Fruit fly (Drosophila melanogaster) whole organism, embryonic: Measurements from ENCODE around the gene sna.

Experiments used
- B-H2 ChIP-seq: fragments of 200-800 bp; sonication (Bioruptor generic); optimal IDR thresholded peaks from 2 replicates; lab custom pipeline; 2018; ENCODE audit warnings: missing biosample characterization, mild to moderate bottlenecking, missing genetic modification characterization
- BtbVII ChIP-seq: fragments of 200-800 bp; sonication (Bioruptor generic); optimal IDR thresholded peaks from 3 replicates; lab custom pipeline; 2017; ENCODE audit warnings: missing biosample characterization, mild to moderate bottlenecking, missing genetic modification characterization
- CG10147 ChIP-seq: fragments of 200-800 bp; sonication (Bioruptor generic); optimal IDR thresholded peaks from 2 replicates; lab custom pipeline; 2019; ENCODE audit warnings: missing biosample characterization, mild to moderate bottlenecking, missing genetic modification characterization, moderate library complexity
- CG10366 ChIP-seq: fragments of 200-800 bp; sonication (Bioruptor generic); IDR thresholded peaks from 2 replicates; pipeline ENCODE4 v1.3.6; 2022; ENCODE audit warnings: missing biosample characterization, missing genetic modification characterization
- CG10565 ChIP-seq: fragments of 200-800 bp; sonication (Bioruptor generic); optimal IDR thresholded peaks from 3 replicates; lab custom pipeline; 2016; ENCODE audit warnings: missing biosample characterization, mild to moderate bottlenecking, missing genetic modification characterization
- CG12104 ChIP-seq: fragments of 200-800 bp; sonication (Bioruptor generic); optimal IDR thresholded peaks from 3 replicates; lab custom pipeline; 2016; ENCODE audit warnings: missing biosample characterization, missing genetic modification characterization
- CG13296 ChIP-seq: fragments of 200-800 bp; sonication (Bioruptor generic); optimal IDR thresholded peaks from 3 replicates; lab custom pipeline; 2018; ENCODE audit warnings: missing biosample characterization, mild to moderate bottlenecking, missing genetic modification characterization
- CG14050 ChIP-seq: fragments of 200-800 bp; sonication (Bioruptor generic); IDR thresholded peaks from 3 replicates; pipeline ENCODE4 v1.3.6; 2022; ENCODE audit warnings: missing biosample characterization, missing genetic modification characterization
- CG14860 ChIP-seq: fragments of 200-800 bp; sonication (Bioruptor generic); IDR thresholded peaks from 3 replicates; pipeline ENCODE4 v1.3.6; 2022; ENCODE audit warnings: missing biosample characterization, missing genetic modification characterization; ENCODE audit not compliant: partially characterized antibody
- CG15269 ChIP-seq: fragments of 200-800 bp; sonication (Bioruptor generic); optimal IDR thresholded peaks from 2 replicates; lab custom pipeline; 2018; ENCODE audit warnings: missing biosample characterization, mild to moderate bottlenecking, missing genetic modification characterization, moderate library complexity
- CG16779 ChIP-seq: fragments of 200-800 bp; sonication (Bioruptor generic); IDR thresholded peaks from 2 replicates; pipeline ENCODE4 v1.3.6; 2022; ENCODE audit warnings: missing biosample characterization, missing genetic modification characterization
- CG17802 ChIP-seq: fragments of 200-800 bp; sonication (Bioruptor generic); optimal IDR thresholded peaks from 2 replicates; lab custom pipeline; 2018; ENCODE audit warnings: missing biosample characterization, mild to moderate bottlenecking, missing genetic modification characterization, moderate library complexity
- CG18599 ChIP-seq: fragments of 200-800 bp; sonication (Bioruptor generic); optimal IDR thresholded peaks from 3 replicates; lab custom pipeline; 2017; ENCODE audit warnings: missing biosample characterization, missing genetic modification characterization, mild to moderate bottlenecking, moderate library complexity, missing genetic modification reagents
- CG2712 ChIP-seq: fragments of 200-800 bp; optimal IDR thresholded peaks from 3 replicates; lab custom pipeline; 2019; ENCODE audit warnings: missing biosample characterization, mild to moderate bottlenecking, missing genetic modification characterization, moderate library complexity
- CG33557 ChIP-seq: fragments of 200-800 bp; sonication (Bioruptor generic); optimal IDR thresholded peaks from 2 replicates; lab custom pipeline; 2019; ENCODE audit warnings: missing biosample characterization, mild to moderate bottlenecking, missing genetic modification characterization, moderate library complexity
- CG3995 ChIP-seq: fragments of 200-800 bp; sonication (Bioruptor generic); optimal IDR thresholded peaks from 3 replicates; lab custom pipeline; 2016; ENCODE audit warnings: missing biosample characterization, missing genetic modification characterization
- CG5953 ChIP-seq: fragments of 200-800 bp; sonication (Bioruptor generic); IDR thresholded peaks from 2 replicates; pipeline ENCODE4 v1.3.6; 2022; ENCODE audit warnings: missing biosample characterization, missing genetic modification characterization
- CG7372 ChIP-seq: fragments of 200-800 bp; sonication (Bioruptor generic); IDR thresholded peaks from 2 replicates; pipeline ENCODE4 v1.3.6; 2022; ENCODE audit warnings: missing biosample characterization, missing genetic modification characterization
- CG8765 ChIP-seq: fragments of 200-800 bp; sonication (Bioruptor generic); IDR thresholded peaks from 2 replicates; pipeline ENCODE4 v1.3.6; 2022; ENCODE audit warnings: missing biosample characterization, missing genetic modification characterization
- CG9817 ChIP-seq: fragments of 200-800 bp; sonication (Bioruptor generic); optimal IDR thresholded peaks from 2 replicates; lab custom pipeline; 2018; ENCODE audit warnings: missing biosample characterization, mild to moderate bottlenecking, missing genetic modification characterization, moderate library complexity
- D19A ChIP-seq: fragments of 200-800 bp; optimal IDR thresholded peaks from 3 replicates; lab custom pipeline; 2019; ENCODE audit warnings: missing biosample characterization, mild to moderate bottlenecking, missing genetic modification characterization, moderate library complexity
- Deaf1 ChIP-seq: fragments of 200-800 bp; optimal IDR thresholded peaks from 3 replicates; lab custom pipeline; 2019; ENCODE audit warnings: missing biosample characterization, mild to moderate bottlenecking, missing genetic modification characterization, moderate library complexity
- Dek ChIP-seq: fragments of 200-800 bp; sonication (Bioruptor generic); optimal IDR thresholded peaks from 3 replicates; lab custom pipeline; 2019; ENCODE audit warnings: missing biosample characterization, mild to moderate bottlenecking, missing genetic modification characterization, moderate library complexity
- Doc3 ChIP-seq: fragments of 200-800 bp; sonication (Bioruptor generic); IDR thresholded peaks from 3 replicates; pipeline ENCODE4 v1.3.6; 2022; ENCODE audit warnings: missing biosample characterization, missing genetic modification characterization; ENCODE audit not compliant: partially characterized antibody
- Hr51 ChIP-seq, 2 experiments: fragments of 200-800 bp; sonication (Bioruptor generic); optimal IDR thresholded peaks; 2 replicates in 1 of 2; 3 replicates in 1 of 2; lab custom pipeline; 2016 to 2018; ENCODE audit warnings: missing biosample characterization in 2 of 2, missing genetic modification characterization in 2 of 2, mild to moderate bottlenecking in 1 of 2, moderate library complexity in 1 of 2
- Med ChIP-seq: fragments of 200-800 bp; sonication (Bioruptor generic); peaks from one replicate; lab custom pipeline; 2016; ENCODE audit warnings: missing biosample characterization, missing genetic modification characterization, mild to moderate bottlenecking, inconsistent platforms, moderate library complexity
- NK7.1 ChIP-seq: fragments of 200-800 bp; sonication (Bioruptor generic); optimal IDR thresholded peaks from 3 replicates; lab custom pipeline; 2016; ENCODE audit warnings: missing biosample characterization, missing genetic modification characterization
- Sin3A ChIP-seq: fragments of >200 bp; optimal IDR thresholded peaks from 2 replicates; lab custom pipeline; 2018
- Six4 ChIP-seq: fragments of 200-800 bp; sonication (Bioruptor generic); optimal IDR thresholded peaks from 2 replicates; lab custom pipeline; 2016; ENCODE audit warnings: missing biosample characterization, missing genetic modification characterization
- Spps ChIP-seq: fragments of 200-800 bp; sonication (Bioruptor generic); optimal IDR thresholded peaks from 2 replicates; lab custom pipeline; 2018; ENCODE audit warnings: missing biosample characterization, mild to moderate bottlenecking, missing genetic modification characterization
- Xrp1 ChIP-seq: fragments of 200-800 bp; sonication (Bioruptor generic); IDR thresholded peaks from 2 replicates; pipeline ENCODE4 v1.3.6; 2022; ENCODE audit warnings: missing biosample characterization, missing genetic modification characterization
- ash1 ChIP-seq: fragments of 200-800 bp; sonication (Bioruptor generic); optimal IDR thresholded peaks from 2 replicates; lab custom pipeline; 2018; ENCODE audit warnings: missing biosample characterization, mild to moderate bottlenecking, missing genetic modification characterization
- bcd ChIP-seq: fragments of 200-800 bp; sonication (Bioruptor generic); optimal IDR thresholded peaks from 2 replicates; lab custom pipeline; 2017; ENCODE audit warnings: missing biosample characterization, mild to moderate bottlenecking, missing genetic modification characterization
- croc ChIP-seq: fragments of 200-800 bp; sonication (Bioruptor generic); conservative IDR thresholded peaks from 3 replicates; pipeline ENCODE4 v1.3.6; 2022; ENCODE audit warnings: missing biosample characterization, missing genetic modification characterization
- dm ChIP-seq: fragments of 200-800 bp; sonication (Bioruptor generic); optimal IDR thresholded peaks from 3 replicates; lab custom pipeline; 2016; ENCODE audit warnings: missing biosample characterization, missing genetic modification characterization
- dmrt99B ChIP-seq: fragments of 200-800 bp; sonication (Bioruptor generic); optimal IDR thresholded peaks from 2 replicates; lab custom pipeline; 2018; ENCODE audit warnings: missing biosample characterization, mild to moderate bottlenecking, missing genetic modification characterization, moderate library complexity
- exex ChIP-seq: fragments of 200-800 bp; sonication (Bioruptor generic); optimal IDR thresholded peaks from 4 replicates; lab custom pipeline; 2018; ENCODE audit warnings: missing biosample characterization, mild to moderate bottlenecking, missing genetic modification characterization, moderate library complexity
- gem ChIP-seq: fragments of 200-800 bp; sonication (Bioruptor generic); optimal IDR thresholded peaks from 2 replicates; lab custom pipeline; 2019; ENCODE audit warnings: missing biosample characterization, mild to moderate bottlenecking, missing genetic modification characterization, moderate library complexity
- mam ChIP-seq: fragments of 200-800 bp; sonication (Bioruptor generic); optimal IDR thresholded peaks from 3 replicates; lab custom pipeline; 2016; ENCODE audit warnings: missing biosample characterization, missing genetic modification characterization
- nau ChIP-seq: fragments of 200-800 bp; sonication (Bioruptor generic); optimal IDR thresholded peaks from 3 replicates; lab custom pipeline; 2017; ENCODE audit warnings: missing biosample characterization, mild to moderate bottlenecking, missing genetic modification characterization, missing genetic modification reagents
- pnt ChIP-seq: fragments of 200-800 bp; sonication (Bioruptor generic); optimal IDR thresholded peaks from 3 replicates; lab custom pipeline; 2016; ENCODE audit warnings: missing biosample characterization, missing genetic modification characterization
- ranshi ChIP-seq: fragments of 200-800 bp; sonication (Bioruptor generic); IDR thresholded peaks from 2 replicates; pipeline ENCODE4 v1.3.6; 2022; ENCODE audit warnings: missing biosample characterization, missing genetic modification characterization
- sc ChIP-seq, 3 experiments: fragments of >200 bp in 2 of 3; fragments of 200-800 bp in 1 of 3; sonication (Bioruptor generic) in 1 of 3; optimal IDR thresholded peaks; 2 replicates in 2 of 3; 3 replicates in 1 of 3; lab custom pipeline; 2017; ENCODE audit warnings: mild to moderate bottlenecking in 1 of 3, missing biosample characterization in 1 of 3, missing genetic modification characterization in 1 of 3, missing genetic modification reagents in 1 of 3
- sim ChIP-seq: fragments of 200-800 bp; sonication (Bioruptor generic); IDR thresholded peaks from 2 replicates; pipeline ENCODE4 v1.3.6; 2022; ENCODE audit warnings: missing biosample characterization, missing genetic modification characterization
- sug ChIP-seq: fragments of 200-800 bp; optimal IDR thresholded peaks from 2 replicates; lab custom pipeline; 2019; ENCODE audit warnings: missing biosample characterization, mild to moderate bottlenecking, missing genetic modification characterization, moderate library complexity
- tll ChIP-seq, 2 experiments: fragments of 200-800 bp in 1 of 2; fragments of >200 bp in 1 of 2; sonication (Bioruptor generic) in 1 of 2; optimal IDR thresholded peaks; 2 replicates each; lab custom pipeline; 2017 to 2019; ENCODE audit warnings: missing biosample characterization in 2 of 2, missing genetic modification characterization in 2 of 2, mild to moderate bottlenecking in 1 of 2, moderate library complexity in 1 of 2
- ttk ChIP-seq: fragments of 200-800 bp; sonication (Bioruptor generic); IDR thresholded peaks from 2 replicates; pipeline ENCODE4 v2.1.2; 2022; ENCODE audit warnings: missing biosample characterization, missing genetic modification characterization
- twi ChIP-seq: fragments of 200-800 bp; optimal IDR thresholded peaks from 2 replicates; lab custom pipeline; 2019; ENCODE audit warnings: missing biosample characterization, mild to moderate bottlenecking, missing genetic modification characterization, moderate library complexity
- wdn ChIP-seq: fragments of 200-800 bp; sonication (Bioruptor generic); IDR thresholded peaks from 2 replicates; pipeline ENCODE4 v1.3.6; 2022; ENCODE audit warnings: missing biosample characterization, missing genetic modification characterization
- wek ChIP-seq: fragments of 200-800 bp; sonication (Bioruptor generic); optimal IDR thresholded peaks from 3 replicates; lab custom pipeline; 2018; ENCODE audit warnings: missing biosample characterization, mild to moderate bottlenecking, missing genetic modification characterization, moderate library complexity

sna gene

dm6 chr2L:15500910-15501521 lies 23.0 kb upstream of the sna start (continued):
- TF ChIP-seq Xrp1 (0 out of 2 replicates have a peak, but pooled peaks have one; percentile 15), D19A (tag; lab: Kevin White, UChicago) (peak; percentile 71), Sin3A (lab: Kevin White, UChicago) (no peak), NK7.1 (GFP tag; lab: Kevin White, UChicago) (no peak), BtbVII (GFP tag; lab: Kevin White, UChicago) (no peak), Hr51 (GFP tag; optimal IDR thresholded peaks at IDR 0.05; lab: Kevin White, UChicago) (no peak), CG5953 (GFP tag; lab: Robert Waterston, UW) (no peak), CG16779 (no peak), CG18599 (GFP tag; lab: Kevin White, UChicago) (no peak), pnt (no peak), CG17802 (tag; lab: Kevin White, UChicago) (no peak), Doc3 (GFP tag; lab: Robert Waterston, UW) (no peak), wdn (GFP tag; lab: Robert Waterston, UW) (no peak), CG9817 (tag; lab: Kevin White, UChicago) (no peak), CG8765 (GFP tag; lab: Robert Waterston, UW) (no peak), CG7372 (no peak), CG14860 (GFP tag; lab: Robert Waterston, UW) (no peak), Six4 (GFP tag; lab: Kevin White, UChicago) (no peak), sc (optimal IDR thresholded peaks at IDR 0.05; lab: Kevin White, UChicago) (no peak), sc (GFP tag; optimal IDR thresholded peaks at IDR 0.05; lab: Kevin White, UChicago) (no peak), gem (tag; lab: Kevin White, UChicago) (peak; percentile 7), sug (peak; percentile 22), bcd (GFP tag; lab: Kevin White, UChicago) (no peak), Deaf1 (tag; lab: Kevin White, UChicago) (no peak), dm (GFP tag; lab: Kevin White, UChicago) (no peak), CG13296 (GFP tag; lab: Kevin White, UChicago) (no peak), sim (GFP tag; lab: Robert Waterston, UW) (no peak), CG10366 (GFP tag; lab: Robert Waterston, UW) (no peak), dmrt99B (tag; lab: Kevin White, UChicago) (no peak), CG33557 (GFP tag; lab: Kevin White, UChicago) (no peak), croc (GFP tag; lab: Robert Waterston, UW) (no peak), nau (no peak), ash1 (GFP tag; lab: Kevin White, UChicago) (no peak), CG10147 (GFP tag; lab: Kevin White, UChicago) (no peak), wek (GFP tag; lab: Kevin White, UChicago) (no peak), ranshi (GFP tag; lab: Robert Waterston, UW) (no peak), ttk (GFP tag; lab: Robert Waterston, UW) (no peak), mam (GFP tag; lab: Kevin White, UChicago) (no peak), CG10565 (no peak), Med (GFP tag; lab: Kevin White, UChicago) (peak; percentile 71), tll (GFP tag; optimal IDR thresholded peaks at IDR 0.05; lab: Kevin White, UChicago) (no peak), B-H2 (GFP tag; lab: Kevin White, UChicago) (no peak), exex (tag; lab: Kevin White, UChicago) (peak; percentile 76), CG3995 (GFP tag; lab: Kevin White, UChicago) (no peak), Spps (no peak), CG15269 (no peak), CG2712 (tag; lab: Kevin White, UChicago) (no peak), CG12104 (GFP tag; lab: Kevin White, UChicago) (no peak), CG14050 (GFP tag; lab: Robert Waterston, UW) (no peak), Dek (peak; percentile 4), twi (tag; lab: Kevin White, UChicago) (peak; percentile 59)
